Fruit fly (Drosophila melanogaster): ENCODE results near the gene CG5707.

CG5707 gene

dm6 chr3L:2162019-2162418, 30.0 kb downstream of the CG5707 start (continued):
- TF ChIP-seq CG31365 (tag; optimal IDR thresholded peaks at IDR 0.05), result peak; percentile 42
- TF ChIP-seq CG2678 (tag; optimal IDR thresholded peaks at IDR 0.05), result peak; percentile 84
- TF ChIP-seq CG32772 (GFP tag; IDR thresholded peaks at IDR 0.05), result peak; percentile 75; the same call in 1 of the 2 replicates
- TF ChIP-seq B-H2 (GFP tag; optimal IDR thresholded peaks at IDR 0.05), result no peak
- peak; percentile 59 for TF ChIP-seq lbe (GFP tag; optimal IDR thresholded peaks at IDR 0.05)
- no peak for TF ChIP-seq Hmr (GFP tag; optimal IDR thresholded peaks at IDR 0.05)
- TF ChIP-seq crp (GFP tag; optimal IDR thresholded peaks at IDR 0.05), result no peak
- TF ChIP-seq usp (GFP tag; optimal IDR thresholded peaks at IDR 0.05), result no peak
- no peak for TF ChIP-seq ato (GFP tag; IDR thresholded peaks at IDR 0.05; ENCODE audit: partially characterized antibody)
- TF ChIP-seq cg (GFP tag; optimal IDR thresholded peaks at IDR 0.05), result no peak
- TF ChIP-seq al (GFP tag; IDR thresholded peaks at IDR 0.05), result peak; percentile 52
- peak; percentile 93 for TF ChIP-seq vvl (GFP tag; IDR thresholded peaks at IDR 0.05)
- TF ChIP-seq CG9797 (GFP tag; optimal IDR thresholded peaks at IDR 0.05), result no peak
- TF ChIP-seq abd-A (tag; optimal IDR thresholded peaks at IDR 0.05), result no peak
- peak; percentile 47; the same call in 1 of the 2 replicates for TF ChIP-seq CG10321 (GFP tag; IDR thresholded peaks at IDR 0.05)
- no peak for TF ChIP-seq gfzf (GFP tag; optimal IDR thresholded peaks at IDR 0.05)
- TF ChIP-seq eve (GFP tag; optimal IDR thresholded peaks at IDR 0.05), result peak in 1 of 2 experiments; percentile 93
- peak; percentile 44 for TF ChIP-seq CG1647 (GFP tag; optimal IDR thresholded peaks at IDR 0.05)
- TF ChIP-seq CG16863 (GFP tag; optimal IDR thresholded peaks at IDR 0.05), result peak; percentile 53
- no peak for TF ChIP-seq Stat92E (GFP tag; optimal IDR thresholded peaks at IDR 0.05)
- peak; percentile 72 for TF ChIP-seq CG12219 (GFP tag; optimal IDR thresholded peaks at IDR 0.05)
- TF ChIP-seq CG12391 (tag; optimal IDR thresholded peaks at IDR 0.05), result peak; percentile 71
- TF ChIP-seq CG30403 (GFP tag; optimal IDR thresholded peaks at IDR 0.05), result peak; percentile 68
- TF ChIP-seq CG2712 (tag; optimal IDR thresholded peaks at IDR 0.05), result peak; percentile 87
- TF ChIP-seq CG9932 (GFP tag; IDR thresholded peaks at IDR 0.05), result 0 out of 2 replicates have a peak, but pooled peaks have one; percentile 10
- peak; percentile 47 for TF ChIP-seq CG12104 (GFP tag; optimal IDR thresholded peaks at IDR 0.05)
- TF ChIP-seq crc (GFP tag; optimal IDR thresholded peaks at IDR 0.05), result peak; percentile 59
- peak; percentile 76 for TF ChIP-seq CG18599 (GFP tag; optimal IDR thresholded peaks at IDR 0.05)
- TF ChIP-seq ro (GFP tag; IDR thresholded peaks at IDR 0.05), result peak; percentile 27; the same call in 1 of the 2 replicates
- TF ChIP-seq CG14441 (GFP tag; IDR thresholded peaks at IDR 0.05), result peak; percentile 84
- TF ChIP-seq CG3163 (GFP tag; optimal IDR thresholded peaks at IDR 0.05), result peak; percentile 26
- TF ChIP-seq CG14965 (GFP tag; optimal IDR thresholded peaks at IDR 0.05; ENCODE audit: borderline replicate concordance), result peak; percentile 44
- no peak for TF ChIP-seq CG2129 (GFP tag; IDR thresholded peaks at IDR 0.05; ENCODE audit: partially characterized antibody)
- TF ChIP-seq gcm (GFP tag; optimal IDR thresholded peaks at IDR 0.05), result peak; percentile 59
- peak; percentile 64 for TF ChIP-seq CG6254 (GFP tag; optimal IDR thresholded peaks at IDR 0.05)
- peak; percentile 80 for TF ChIP-seq repo (GFP tag; optimal IDR thresholded peaks at IDR 0.05)
- TF ChIP-seq kah (GFP tag; optimal IDR thresholded peaks at IDR 0.05), result peak; percentile 72
- TF ChIP-seq CG5953 (GFP tag; IDR thresholded peaks at IDR 0.05), result peak; percentile 90
- peak; percentile 63 for TF ChIP-seq CG1792 (GFP tag; optimal IDR thresholded peaks at IDR 0.05)
- peak; percentile 85 for TF ChIP-seq Blimp-1 (GFP tag; optimal IDR thresholded peaks at IDR 0.05)
- TF ChIP-seq CTCF (GFP tag; optimal IDR thresholded peaks at IDR 0.05), result peak; percentile 26
- TF ChIP-seq CG2199 (GFP tag; IDR thresholded peaks at IDR 0.05), result peak; percentile 81; the same call in 2 of the 3 replicates
- peak; percentile 89 for TF ChIP-seq CG11504 (tag; optimal IDR thresholded peaks at IDR 0.05)
- TF ChIP-seq Atf3 (GFP tag; optimal IDR thresholded peaks at IDR 0.05), result no peak
- peak; percentile 78 for TF ChIP-seq dati (GFP tag; IDR thresholded peaks at IDR 0.05)
- TF ChIP-seq pnt (GFP tag; optimal IDR thresholded peaks at IDR 0.05), result peak; percentile 57
- peak; percentile 18 for TF ChIP-seq Lhr (GFP tag; optimal IDR thresholded peaks at IDR 0.05)
- TF ChIP-seq mld (GFP tag; IDR thresholded peaks at IDR 0.05; ENCODE audit: partially characterized antibody), result no peak
- peak; percentile 62 for TF ChIP-seq CG12769 (tag; optimal IDR thresholded peaks at IDR 0.05)
- TF ChIP-seq Gsc (GFP tag; IDR thresholded peaks at IDR 0.05), result peak; percentile 59
